Worm (Caenorhabditis elegans) whole organism, young adult: ENCODE data around the gene C16C4.17.
A peak's percentile ranks its signal among the peaks of the same experiment; 100 is the strongest.

ENCODE experiments used
- B0019.2 ChIP-seq: fragments of 200-800 bp; sonication (Bioruptor generic); conservative IDR thresholded peaks from 2 replicates; pipeline ENCODE4 v1.3.6; 2022; ENCODE audit warnings: missing genetic modification reagents, missing genetic modification characterization, missing compliant biosample characterization
- F10E7.11 ChIP-seq: sonication (generic microtip); optimal IDR thresholded peaks from 2 replicates; lab custom pipeline; 2017; ENCODE audit warnings: mild to moderate bottlenecking, missing genetic modification characterization, moderate library complexity, missing compliant biosample characterization
- F22D6.2 ChIP-seq: sonication (generic microtip); optimal IDR thresholded peaks from 2 replicates; lab custom pipeline; 2016; ENCODE audit warnings: mild to moderate bottlenecking, missing genetic modification characterization, missing compliant biosample characterization
- F37B4.10 ChIP-seq: fragments of 200-800 bp; sonication (Bioruptor generic); IDR thresholded peaks from 2 replicates; pipeline ENCODE4 v1.3.6; 2022; ENCODE audit warnings: missing genetic modification characterization, missing compliant biosample characterization
- F52B5.7 ChIP-seq: sonication (generic microtip); optimal IDR thresholded peaks from 2 replicates; lab custom pipeline; 2016; ENCODE audit warnings: mild to moderate bottlenecking, missing genetic modification characterization, missing compliant biosample characterization
- F57A8.1 ChIP-seq: fragments of 200-800 bp; sonication (Bioruptor generic); optimal IDR thresholded peaks from 2 replicates; lab custom pipeline; 2018; ENCODE audit warnings: mild to moderate bottlenecking, missing genetic modification characterization, moderate library complexity, missing compliant biosample characterization
- Y67H2A.10 ChIP-seq: fragments of 200-800 bp; sonication (Bioruptor generic); conservative IDR thresholded peaks from 2 replicates; pipeline ENCODE4 v1.3.6; 2022; ENCODE audit warnings: missing genetic modification reagents, missing genetic modification characterization, missing compliant biosample characterization
- Y79H2A.3 ChIP-seq: fragments of 200-800 bp; sonication (Bioruptor generic); conservative IDR thresholded peaks from 2 replicates; pipeline ENCODE4 v1.3.6; 2022; ENCODE audit warnings: missing genetic modification reagents, missing genetic modification characterization, missing compliant biosample characterization
- Y95B8A.8 ChIP-seq: fragments of 200-800 bp; sonication (Bioruptor generic); IDR thresholded peaks from 2 replicates; pipeline ENCODE4 v1.3.6; 2022; ENCODE audit warnings: missing genetic modification reagents, missing genetic modification characterization, missing compliant biosample characterization
- akir-1 ChIP-seq: fragments of 200-800 bp; sonication (Bioruptor generic); optimal IDR thresholded peaks from 2 replicates; lab custom pipeline; 2018; ENCODE audit warnings: mild to moderate bottlenecking, missing genetic modification characterization, moderate library complexity, missing compliant biosample characterization
- athp-1 ChIP-seq: sonication (generic microtip); optimal IDR thresholded peaks from 2 replicates; lab custom pipeline; 2017; ENCODE audit warnings: mild to moderate bottlenecking, missing genetic modification characterization, missing compliant biosample characterization
- bed-1 ChIP-seq: fragments of 200-800 bp; sonication (Bioruptor generic); IDR thresholded peaks from 2 replicates; pipeline ENCODE4 v1.3.6; 2022; ENCODE audit warnings: missing genetic modification reagents, missing genetic modification characterization, missing compliant biosample characterization
- ccch-3 ChIP-seq: fragments of 200-800 bp; sonication (Bioruptor generic); optimal IDR thresholded peaks from 2 replicates; lab custom pipeline; 2018; ENCODE audit warnings: mild to moderate bottlenecking, missing genetic modification characterization, missing compliant biosample characterization
- cebp-1 ChIP-seq, 2 experiments: fragments of 200-800 bp in 1 of 2; sonication (Bioruptor generic) in 1 of 2; sonication (generic microtip) in 1 of 2; IDR thresholded peaks in 1 of 2; optimal IDR thresholded peaks in 1 of 2; 2 replicates each; pipeline versions ENCODE4 v1.3.6 to Lab custom; 2017 to 2022; ENCODE audit warnings: missing compliant biosample characterization in 2 of 2, missing genetic modification characterization in 2 of 2, mild to moderate bottlenecking in 1 of 2, missing genetic modification reagents in 1 of 2, moderate library complexity in 1 of 2
- ceh-58 ChIP-seq: fragments of 200-800 bp; sonication (Bioruptor generic); IDR thresholded peaks from 2 replicates; pipeline ENCODE4 v1.3.6; 2022; ENCODE audit warnings: missing genetic modification characterization, missing compliant biosample characterization
- ceh-79 ChIP-seq: sonication (generic microtip); optimal IDR thresholded peaks from 2 replicates; lab custom pipeline; 2017; ENCODE audit warnings: mild to moderate bottlenecking, missing genetic modification characterization, missing compliant biosample characterization
- ceh-91 ChIP-seq: fragments of 200-800 bp; sonication (Bioruptor generic); IDR thresholded peaks from 2 replicates; pipeline ENCODE4 v1.3.6; 2022; ENCODE audit warnings: missing genetic modification reagents, missing genetic modification characterization, missing compliant biosample characterization
- chd-7 ChIP-seq: sonication (generic microtip); optimal IDR thresholded peaks from 2 replicates; lab custom pipeline; 2016; ENCODE audit warnings: mild to moderate bottlenecking, missing genetic modification characterization, moderate library complexity, missing compliant biosample characterization
- dpff-1 ChIP-seq: sonication (generic microtip); optimal IDR thresholded peaks from 2 replicates; lab custom pipeline; 2017; ENCODE audit warnings: mild to moderate bottlenecking, missing genetic modification characterization, missing compliant biosample characterization
- dpl-1 ChIP-seq: fragments of 150-350 bp; optimal IDR thresholded peaks from 2 replicates; lab custom pipeline; 2014; ENCODE audit warnings: missing biosample characterization, missing genetic modification reagents, missing genetic modification characterization
- egl-18 ChIP-seq: fragments of 200-800 bp; sonication (Bioruptor generic); IDR thresholded peaks from 2 replicates; pipeline ENCODE4 v1.3.6; 2022; ENCODE audit warnings: missing genetic modification reagents, missing genetic modification characterization, missing compliant biosample characterization
- ekl-4 ChIP-seq: fragments of 200-800 bp; sonication (Bioruptor generic); IDR thresholded peaks from 2 replicates; pipeline ENCODE4 v1.3.6; 2022; ENCODE audit warnings: missing genetic modification reagents, missing genetic modification characterization, missing compliant biosample characterization
- ets-4 ChIP-seq: fragments of 200-800 bp; sonication (Bioruptor generic); optimal IDR thresholded peaks from 2 replicates; lab custom pipeline; 2018; ENCODE audit warnings: mild to moderate bottlenecking, missing genetic modification characterization, missing compliant biosample characterization
- hmg-1.2 ChIP-seq: fragments of 200-800 bp; sonication (Bioruptor generic); IDR thresholded peaks from 2 replicates; pipeline ENCODE4 v1.3.6; 2022; ENCODE audit warnings: missing genetic modification reagents, missing genetic modification characterization, missing compliant biosample characterization
- hmg-20 ChIP-seq: fragments of 200-800 bp; sonication (Bioruptor generic); IDR thresholded peaks from 2 replicates; pipeline ENCODE4 v1.3.6; 2022; ENCODE audit warnings: missing genetic modification reagents, missing genetic modification characterization, missing compliant biosample characterization
- let-607 ChIP-seq, 2 experiments: fragments of 200-800 bp in 1 of 2; sonication (Bioruptor generic) in 1 of 2; sonication (generic microtip) in 1 of 2; optimal IDR thresholded peaks; 2 replicates each; lab custom pipeline; 2016 to 2018; ENCODE audit warnings: mild to moderate bottlenecking in 2 of 2, missing compliant biosample characterization in 2 of 2, missing genetic modification characterization in 2 of 2, moderate library complexity in 2 of 2, missing genotype in 1 of 2
- lin-40 ChIP-seq: sonication (generic microtip); optimal IDR thresholded peaks from 2 replicates; lab custom pipeline; 2016; ENCODE audit warnings: missing genetic modification characterization, mild to moderate bottlenecking, missing compliant biosample characterization, missing genotype, missing genetic modification reagents
- lsy-27 ChIP-seq: sonication (generic microtip); optimal IDR thresholded peaks from 2 replicates; lab custom pipeline; 2017; ENCODE audit warnings: missing genetic modification characterization, mild to moderate bottlenecking, missing compliant biosample characterization, antibody characterized with exemption, missing genotype, borderline replicate concordance; ENCODE audit not compliant: insufficient read depth
- madf-3 ChIP-seq: fragments of 200-800 bp; sonication (Bioruptor generic); IDR thresholded peaks from 2 replicates; pipeline ENCODE4 v1.3.6; 2022; ENCODE audit warnings: missing genetic modification reagents, missing genetic modification characterization, missing compliant biosample characterization
- mes-4 ChIP-seq: sonication (generic microtip); optimal IDR thresholded peaks from 2 replicates; lab custom pipeline; 2016; ENCODE audit warnings: missing genotype, missing genetic modification characterization, missing compliant biosample characterization
- mxl-1 ChIP-seq: sonication (generic microtip); optimal IDR thresholded peaks from 2 replicates; lab custom pipeline; 2016; ENCODE audit warnings: missing genetic modification characterization, missing compliant biosample characterization
- nfyb-1 ChIP-seq: fragments of 200-800 bp; sonication (Bioruptor generic); IDR thresholded peaks from 2 replicates; pipeline ENCODE4 v1.3.6; 2022; ENCODE audit warnings: missing genetic modification reagents, missing genetic modification characterization, missing compliant biosample characterization
- nhr-27 ChIP-seq: fragments of 200-800 bp; sonication (Bioruptor generic); optimal IDR thresholded peaks from 2 replicates; lab custom pipeline; 2018; ENCODE audit warnings: mild to moderate bottlenecking, missing genetic modification characterization, moderate library complexity, missing compliant biosample characterization
- nhr-80 ChIP-seq: sonication (generic microtip); optimal IDR thresholded peaks from 2 replicates; lab custom pipeline; 2016; ENCODE audit warnings: missing genetic modification characterization, missing compliant biosample characterization
- tbp1 ChIP-seq: fragments of 200-800 bp; sonication (Bioruptor generic); optimal IDR thresholded peaks from 2 replicates; lab custom pipeline; 2018; ENCODE audit warnings: mild to moderate bottlenecking, missing genetic modification characterization, missing compliant biosample characterization
- tbx-9 ChIP-seq: sonication (generic microtip); optimal IDR thresholded peaks from 2 replicates; lab custom pipeline; 2016; ENCODE audit warnings: borderline replicate concordance, missing genetic modification characterization, inconsistent platforms, missing compliant biosample characterization
- unc-130 ChIP-seq: sonication (generic microtip); optimal IDR thresholded peaks from 2 replicates; lab custom pipeline; 2016; ENCODE audit warnings: missing genetic modification reagents, missing genetic modification characterization, missing compliant biosample characterization
- zfh-2 ChIP-seq: fragments of 200-800 bp; sonication (Bioruptor generic); conservative IDR thresholded peaks from 2 replicates; pipeline ENCODE4 v1.3.6; 2022; ENCODE audit warnings: missing genetic modification reagents, missing genetic modification characterization, missing compliant biosample characterization
- ztf-22 ChIP-seq: fragments of 200-800 bp; sonication (Bioruptor generic); optimal IDR thresholded peaks from 2 replicates; lab custom pipeline; 2018; ENCODE audit warnings: mild to moderate bottlenecking, missing genetic modification characterization, moderate library complexity, missing compliant biosample characterization
- ztf-28 ChIP-seq: fragments of 200-800 bp; sonication (Bioruptor generic); IDR thresholded peaks from 2 replicates; pipeline ENCODE4 v1.3.6; 2022; ENCODE audit warnings: missing genetic modification reagents, missing genetic modification characterization, missing compliant biosample characterization

Gene C16C4.17

DNA sequence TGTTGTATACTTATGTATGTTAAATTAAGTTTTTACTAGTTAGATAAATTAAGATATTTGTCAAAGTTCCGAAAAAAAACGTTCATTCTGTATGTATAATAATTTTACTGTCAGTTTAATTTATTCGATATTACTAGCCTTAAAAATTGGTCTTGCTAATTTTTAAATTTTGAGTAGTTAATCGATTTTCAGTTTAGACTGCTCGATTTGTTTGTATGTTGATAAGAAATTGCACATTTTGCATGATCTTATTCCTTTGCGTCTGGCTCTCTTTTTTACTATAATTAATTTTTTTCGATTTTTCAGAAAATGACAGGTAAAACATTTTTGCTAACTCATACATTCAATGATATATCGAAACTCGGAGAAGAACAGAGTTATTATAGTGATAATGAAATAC is 35.6 kb downstream of the C16C4.17 start, which contains the start of gene math-24:
TSS of gene math-24 (plus strand) at position 301 of the 400 bp plus-strand sequence.
- TF ChIP-seq B0019.2 (GFP tag; lab: Robert Waterston, UW): no peak
- no peak for TF ChIP-seq ekl-4 (GFP tag; lab: Robert Waterston, UW)
- no peak for TF ChIP-seq F37B4.10 (GFP tag; lab: Robert Waterston, UW)
- TF ChIP-seq let-607 (tag; optimal IDR thresholded peaks at IDR 0.05; lab: Kevin White, UChicago): no peak
- no peak for TF ChIP-seq nhr-27 (tag; lab: Kevin White, UChicago)
- no peak for TF ChIP-seq akir-1 (GFP tag; lab: Kevin White, UChicago)
- TF ChIP-seq zfh-2: no peak
- no peak for TF ChIP-seq nfyb-1
- no peak for TF ChIP-seq F22D6.2
- TF ChIP-seq ets-4 (GFP tag; lab: Kevin White, UChicago): no peak
- TF ChIP-seq ccch-3 (GFP tag; lab: Kevin White, UChicago): no peak

DNA sequence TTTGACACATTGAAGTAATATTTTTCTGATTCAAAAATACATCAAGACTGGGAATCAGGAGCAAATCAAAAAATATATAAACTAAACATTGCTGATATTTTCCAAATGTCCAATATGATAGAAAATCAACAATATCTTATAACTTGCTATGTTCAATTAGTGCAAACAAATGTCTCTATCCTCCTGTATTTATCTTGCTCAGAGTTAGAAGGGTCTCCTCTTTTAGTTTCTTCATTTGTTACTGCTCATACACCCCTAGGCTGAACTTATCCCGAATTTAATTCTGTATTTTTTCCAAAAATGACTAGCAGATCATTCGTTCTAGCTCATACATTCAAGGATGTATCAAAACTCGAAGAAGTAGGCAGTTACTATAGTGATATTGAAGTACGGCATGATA is 37.6 kb downstream of the C16C4.17 start, which contains the start of gene math-23:
TSS of gene math-23 (plus strand) at position 301 of the 400 bp plus-strand sequence.
- TF ChIP-seq Y95B8A.8 (GFP tag; lab: Robert Waterston, UW): no peak
- TF ChIP-seq dpl-1 (GFP tag; lab: Kevin White, UChicago): no peak
- no peak for TF ChIP-seq madf-3 (GFP tag; lab: Robert Waterston, UW)
- TF ChIP-seq hmg-1.2: no peak
- no peak for TF ChIP-seq F52B5.7
- TF ChIP-seq ztf-22 (GFP tag; lab: Kevin White, UChicago): no peak
- no peak for TF ChIP-seq F10E7.11
- no peak for TF ChIP-seq ceh-91 (GFP tag; lab: Robert Waterston, UW)
- TF ChIP-seq mxl-1 (tag; lab: Kevin White, UChicago): no peak
- TF ChIP-seq bed-1 (GFP tag; lab: Robert Waterston, UW): no peak
- no peak for TF ChIP-seq Y67H2A.10
- TF ChIP-seq unc-130: no peak
- TF ChIP-seq F57A8.1 (GFP tag; lab: Kevin White, UChicago): no peak
- no peak for TF ChIP-seq ceh-58
- no peak for TF ChIP-seq ztf-28 (GFP tag; lab: Robert Waterston, UW)
- no peak for TF ChIP-seq egl-18
- TF ChIP-seq tbx-9 (tag; lab: Kevin White, UChicago): no peak

DNA sequence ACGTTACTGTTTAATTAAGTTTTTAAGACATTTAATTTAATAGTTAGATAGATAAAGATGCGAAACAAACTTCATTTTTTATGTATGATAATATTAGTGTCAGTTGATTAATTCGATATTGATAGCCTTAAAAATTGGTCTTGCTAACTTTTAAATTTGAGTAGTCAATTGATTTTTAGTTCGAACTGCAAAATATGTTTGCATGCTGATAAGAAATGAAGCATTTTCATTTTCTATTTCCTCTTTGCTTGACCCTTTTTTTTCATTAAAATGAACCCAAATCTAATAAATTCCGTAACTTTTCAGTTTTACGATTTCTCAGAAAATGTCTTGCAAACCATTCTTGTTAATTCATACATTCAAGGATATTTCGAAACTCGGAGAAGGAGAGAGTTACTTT is 40.7 kb downstream of the C16C4.17 start, which contains the start of gene math-22:
TSS of gene math-22 (plus strand) at position 301 of the 400 bp plus-strand sequence.
- peak; percentile 3 for TF ChIP-seq nhr-80 (tag; lab: Kevin White, UChicago)
- TF ChIP-seq lsy-27 (tag; lab: Kevin White, UChicago): no peak

DNA sequence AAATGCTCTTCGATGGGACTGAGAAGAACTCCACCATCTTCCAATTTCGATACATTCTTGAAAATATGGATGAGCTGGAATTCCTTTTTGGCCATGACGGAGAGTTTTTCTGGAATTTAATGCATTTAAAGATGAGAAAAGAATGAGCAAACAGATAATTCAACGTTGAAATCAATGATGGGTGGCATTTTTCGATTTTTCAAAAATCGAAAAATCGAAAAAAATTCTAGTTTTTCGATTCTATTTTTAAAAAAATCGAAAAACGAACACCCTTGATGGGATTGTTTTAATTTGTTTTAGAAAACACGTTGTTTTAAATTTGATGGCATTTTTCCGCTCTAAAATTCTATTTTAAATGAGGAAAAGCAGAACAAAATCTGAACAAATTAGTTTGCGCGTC is 48.4 kb downstream of the C16C4.17 start, which contains the start of gene math-31:
TSS of gene math-31 (minus strand) at position 101 of the 400 bp plus-strand sequence.
- TF ChIP-seq hmg-20 (GFP tag; lab: Robert Waterston, UW) (no peak), chd-7 (no peak), lin-40 (tag; lab: Kevin White, UChicago) (no peak), athp-1 (tag; lab: Kevin White, UChicago) (no peak), ceh-79 (tag; lab: Kevin White, UChicago) (no peak), dpff-1 (tag; lab: Kevin White, UChicago) (no peak), mes-4 (no peak), tbp1 (no peak), cebp-1 (GFP tag; IDR thresholded peaks at IDR 0.05; lab: Robert Waterston, UW) (no peak), cebp-1 (tag; optimal IDR thresholded peaks at IDR 0.05; lab: Kevin White, UChicago) (no peak), Y79H2A.3 (GFP tag; lab: Robert Waterston, UW) (no peak), akir-1 (GFP tag; lab: Kevin White, UChicago) (no peak)
